Fruit fly (Drosophila melanogaster) whole organism, prepupa: ENCODE results near the gene CG46399.

Experiments used
- Blimp-1 ChIP-seq: fragments of 200-800 bp; sonication (Bioruptor generic); optimal IDR thresholded peaks from 3 replicates; lab custom pipeline; 2017; ENCODE audit warnings: missing biosample characterization, missing genetic modification characterization, mild to moderate bottlenecking, moderate library complexity, missing genetic modification reagents
- CG10669 ChIP-seq: fragments of 200-800 bp; sonication (Bioruptor generic); optimal IDR thresholded peaks from 3 replicates; lab custom pipeline; 2018; ENCODE audit warnings: missing biosample characterization, mild to moderate bottlenecking, missing genetic modification characterization, moderate library complexity
- CG11294 ChIP-seq: fragments of 200-800 bp; sonication (Bioruptor generic); IDR thresholded peaks from 2 replicates; pipeline ENCODE4 v1.3.6; 2022; ENCODE audit warnings: missing biosample characterization, missing genetic modification characterization
- CG11762 ChIP-seq: fragments of 200-800 bp; sonication (Bioruptor generic); optimal IDR thresholded peaks from 3 replicates; lab custom pipeline; 2016; ENCODE audit warnings: missing biosample characterization, missing genetic modification characterization; ENCODE audit not compliant: insufficient read depth
- CG15336 ChIP-seq: fragments of 200-800 bp; sonication (Bioruptor generic); IDR thresholded peaks from 2 replicates; pipeline ENCODE4 v1.3.6; 2022; ENCODE audit warnings: missing biosample characterization, missing genetic modification characterization
- CG3032 ChIP-seq: fragments of 200-800 bp; optimal IDR thresholded peaks from 2 replicates; lab custom pipeline; 2019; ENCODE audit warnings: missing biosample characterization, mild to moderate bottlenecking, missing genetic modification characterization, moderate library complexity
- CG31627 ChIP-seq: fragments of 200-800 bp; sonication (Bioruptor generic); optimal IDR thresholded peaks from 3 replicates; lab custom pipeline; 2016; ENCODE audit warnings: missing biosample characterization, missing genetic modification characterization
- CG32006 ChIP-seq: fragments of 200-800 bp; sonication (Bioruptor generic); optimal IDR thresholded peaks from 3 replicates; lab custom pipeline; 2017; ENCODE audit warnings: missing biosample characterization, mild to moderate bottlenecking, missing genetic modification characterization
- CG34406 ChIP-seq: fragments of 200-800 bp; sonication (Bioruptor generic); optimal IDR thresholded peaks from 3 replicates; lab custom pipeline; 2016; ENCODE audit warnings: missing biosample characterization, missing genetic modification characterization
- CG3919 ChIP-seq: fragments of 200-800 bp; sonication (Bioruptor generic); optimal IDR thresholded peaks from 3 replicates; lab custom pipeline; 2016; ENCODE audit warnings: missing biosample characterization, missing genetic modification characterization
- CG4318 ChIP-seq: fragments of 200-800 bp; sonication (Bioruptor generic); optimal IDR thresholded peaks from 3 replicates; lab custom pipeline; 2017; ENCODE audit warnings: missing biosample characterization, mild to moderate bottlenecking, missing genetic modification characterization
- CG6163 ChIP-seq: fragments of 200-800 bp; sonication (Bioruptor generic); IDR thresholded peaks from 3 replicates; pipeline ENCODE4 v1.3.6; 2022; ENCODE audit warnings: missing biosample characterization, missing genetic modification characterization
- CG6276 ChIP-seq: fragments of 200-800 bp; sonication (Bioruptor generic); optimal IDR thresholded peaks from 2 replicates; lab custom pipeline; 2017; ENCODE audit warnings: missing biosample characterization, mild to moderate bottlenecking, missing genetic modification characterization
- CG6854 ChIP-seq: fragments of 200-800 bp; sonication (Bioruptor generic); optimal IDR thresholded peaks from 2 replicates; lab custom pipeline; 2017; ENCODE audit warnings: missing biosample characterization, mild to moderate bottlenecking, missing genetic modification characterization
- CG8319 ChIP-seq: fragments of 200-800 bp; sonication (Bioruptor generic); optimal IDR thresholded peaks from 3 replicates; lab custom pipeline; 2016; ENCODE audit warnings: missing biosample characterization, missing genetic modification characterization
- CG8632 ChIP-seq: fragments of 200-800 bp; sonication (Bioruptor generic); optimal IDR thresholded peaks from 3 replicates; lab custom pipeline; 2016; ENCODE audit warnings: missing biosample characterization, missing genetic modification characterization
- Eip75B ChIP-seq: fragments of 200-800 bp; sonication (Bioruptor generic); optimal IDR thresholded peaks from 3 replicates; lab custom pipeline; 2016; ENCODE audit warnings: missing biosample characterization, missing genetic modification characterization
- Eip78C ChIP-seq: fragments of 200-800 bp; sonication (Bioruptor generic); peaks from one replicate; lab custom pipeline; 2016; ENCODE audit warnings: missing biosample characterization, missing genetic modification characterization
- Eip93F ChIP-seq: fragments of 200-800 bp; sonication (Bioruptor generic); optimal IDR thresholded peaks from 2 replicates; lab custom pipeline; 2016; ENCODE audit warnings: missing biosample characterization, mild to moderate bottlenecking, missing genetic modification characterization
- Ets21C ChIP-seq: fragments of 200-800 bp; sonication (Bioruptor generic); optimal IDR thresholded peaks from 3 replicates; lab custom pipeline; 2016; ENCODE audit warnings: missing biosample characterization, missing genetic modification characterization
- Ets96B ChIP-seq: fragments of 200-800 bp; optimal IDR thresholded peaks from 2 replicates; lab custom pipeline; 2019; ENCODE audit warnings: missing biosample characterization, mild to moderate bottlenecking, missing genetic modification characterization, moderate library complexity
- Gug ChIP-seq: fragments of 200-800 bp; sonication (Bioruptor generic); IDR thresholded peaks from 2 replicates; pipeline ENCODE4 v1.3.6; 2022; ENCODE audit warnings: missing biosample characterization, missing genetic modification characterization
- Hr39 ChIP-seq: fragments of 200-800 bp; sonication (Bioruptor generic); optimal IDR thresholded peaks from 2 replicates; lab custom pipeline; 2016; ENCODE audit warnings: missing biosample characterization, missing genetic modification characterization
- Hr4 ChIP-seq: fragments of 200-800 bp; sonication (Bioruptor generic); optimal IDR thresholded peaks from 3 replicates; lab custom pipeline; 2016; ENCODE audit warnings: missing biosample characterization, missing genetic modification characterization
- Lpt ChIP-seq: fragments of 200-800 bp; sonication (Bioruptor generic); optimal IDR thresholded peaks from 3 replicates; lab custom pipeline; 2016; ENCODE audit warnings: missing biosample characterization, missing genetic modification characterization
- Met ChIP-seq: fragments of 200-800 bp; sonication (Bioruptor generic); optimal IDR thresholded peaks from 3 replicates; lab custom pipeline; 2016; ENCODE audit warnings: missing biosample characterization, missing genetic modification characterization
- OdsH ChIP-seq: fragments of 200-800 bp; sonication (Bioruptor generic); optimal IDR thresholded peaks from 3 replicates; lab custom pipeline; 2016; ENCODE audit warnings: missing biosample characterization, missing genetic modification characterization
- Sox102F ChIP-seq: fragments of 200-800 bp; sonication (Bioruptor generic); optimal IDR thresholded peaks from 2 replicates; lab custom pipeline; 2016; ENCODE audit warnings: missing biosample characterization, mild to moderate bottlenecking, missing genetic modification characterization
- Sox14 ChIP-seq: fragments of 200-800 bp; sonication (Bioruptor generic); optimal IDR thresholded peaks from 3 replicates; lab custom pipeline; 2016; ENCODE audit warnings: missing biosample characterization, missing genetic modification characterization
- Sox15 ChIP-seq: fragments of 200-800 bp; sonication (Bioruptor generic); optimal IDR thresholded peaks from 3 replicates; lab custom pipeline; 2016; ENCODE audit warnings: missing biosample characterization, missing genetic modification characterization
- achi ChIP-seq: fragments of 200-800 bp; sonication (Bioruptor generic); optimal IDR thresholded peaks from 3 replicates; lab custom pipeline; 2016; ENCODE audit warnings: missing biosample characterization, missing genetic modification characterization
- cyc ChIP-seq: fragments of 200-800 bp; sonication (Bioruptor generic); optimal IDR thresholded peaks from 3 replicates; lab custom pipeline; 2016; ENCODE audit warnings: missing biosample characterization, missing genetic modification characterization
- dsx ChIP-seq: fragments of 200-800 bp; optimal IDR thresholded peaks from 3 replicates; lab custom pipeline; 2019; ENCODE audit warnings: missing biosample characterization, mild to moderate bottlenecking, missing genetic modification characterization, moderate library complexity; ENCODE audit not compliant: poor library complexity, severe bottlenecking
- eg ChIP-seq: fragments of 200-800 bp; sonication (Bioruptor generic); IDR thresholded peaks from 3 replicates; pipeline ENCODE4 v1.3.6; 2022; ENCODE audit warnings: missing biosample characterization, missing genetic modification characterization
- fd59A ChIP-seq: fragments of 200-800 bp; sonication (Bioruptor generic); optimal IDR thresholded peaks from 2 replicates; lab custom pipeline; 2017; ENCODE audit warnings: missing biosample characterization, mild to moderate bottlenecking, missing genetic modification characterization, missing genetic modification reagents
- fd85E ChIP-seq: fragments of 200-800 bp; sonication (Bioruptor generic); optimal IDR thresholded peaks from 3 replicates; lab custom pipeline; 2016; ENCODE audit warnings: missing biosample characterization, missing genetic modification characterization
- lz ChIP-seq: fragments of 200-800 bp; sonication (Bioruptor generic); optimal IDR thresholded peaks from 3 replicates; lab custom pipeline; 2016; ENCODE audit warnings: missing biosample characterization, missing genetic modification characterization
- pdm3 ChIP-seq: fragments of 200-800 bp; sonication (Bioruptor generic); optimal IDR thresholded peaks from 3 replicates; lab custom pipeline; 2016; ENCODE audit warnings: missing biosample characterization, missing genetic modification characterization
- salr ChIP-seq, 2 experiments: fragments of 200-800 bp; sonication (Bioruptor generic); optimal IDR thresholded peaks; 3 replicates each; lab custom pipeline; 2016 to 2018; ENCODE audit warnings: missing biosample characterization in 2 of 2, missing genetic modification characterization in 2 of 2, mild to moderate bottlenecking in 1 of 2
- ss ChIP-seq, 2 experiments: fragments of 200-800 bp; sonication (Bioruptor generic); optimal IDR thresholded peaks; 2 replicates in 1 of 2; 3 replicates in 1 of 2; lab custom pipeline; 2017 to 2018; ENCODE audit warnings: mild to moderate bottlenecking in 2 of 2, missing biosample characterization in 2 of 2, missing genetic modification characterization in 2 of 2, moderate library complexity in 1 of 2
- svp ChIP-seq: fragments of 200-800 bp; sonication (Bioruptor generic); peaks from one replicate; lab custom pipeline; 2016; ENCODE audit warnings: missing biosample characterization, missing genetic modification characterization
- topi ChIP-seq: fragments of 200-800 bp; sonication (Bioruptor generic); optimal IDR thresholded peaks from 3 replicates; lab custom pipeline; 2016; ENCODE audit warnings: missing biosample characterization, missing genetic modification characterization
- vri ChIP-seq: fragments of 200-800 bp; sonication (Bioruptor generic); optimal IDR thresholded peaks from 3 replicates; lab custom pipeline; 2016; ENCODE audit warnings: missing biosample characterization, mild to moderate bottlenecking, missing genetic modification characterization

Gene CG46399

dm6 chrX:14832562-14833303 is 26.3 kb upstream of the CG46399 start, which contains the start of gene CG14411 (continued):
- TF ChIP-seq ss (GFP tag; optimal IDR thresholded peaks at IDR 0.05; lab: Kevin White, UChicago) (no peak), achi (GFP tag; lab: Kevin White, UChicago) (peak; percentile 43), Sox14 (GFP tag; lab: Kevin White, UChicago) (no peak), Met (GFP tag; lab: Kevin White, UChicago) (no peak), Eip78C (GFP tag; lab: Kevin White, UChicago) (peak; percentile 64), Blimp-1 (GFP tag; lab: Kevin White, UChicago) (no peak), Ets96B (tag; lab: Kevin White, UChicago) (no peak), CG11294 (GFP tag; lab: Robert Waterston, UW) (no peak), CG10669 (GFP tag; lab: Kevin White, UChicago) (no peak)

- no peak for TF ChIP-seq CG31627 (GFP tag; lab: Kevin White, UChicago)
Observed at dm6 chrX:14836425-14836824, 22.6 kb upstream of the CG46399 start, which contains the start of gene CG14410. TSS of gene CG14410 (plus strand) at chrX:14836725.

- TF ChIP-seq vri (GFP tag; lab: Kevin White, UChicago), result peak; percentile 38
- no peak for TF ChIP-seq CG6276
Observed at dm6 chrX:14837983-14838382, 21.1 kb upstream of the CG46399 start, which contains the start of gene Grx5. TSS of gene Grx5 (minus strand) at chrX:14838198.

dm6 chrX:14839047-14839446 is 20.0 kb upstream of the CG46399 start, which contains the start of the genes CG32590 and Flo2:
TSS of gene CG32590 (minus strand) at chrX:14839106.
TSS of gene Flo2 (plus strand) at chrX:14839376.
- TF ChIP-seq fd85E (GFP tag; lab: Kevin White, UChicago), result no peak
- peak; percentile 39 for TF ChIP-seq CG8319 (GFP tag; lab: Kevin White, UChicago)
- peak; percentile 69 for TF ChIP-seq Gug (GFP tag; lab: Robert Waterston, UW)
- peak; percentile 67 for TF ChIP-seq lz (GFP tag; lab: Kevin White, UChicago)
- no peak for TF ChIP-seq CG6854 (GFP tag; lab: Kevin White, UChicago)
- peak; percentile 48 for TF ChIP-seq Met (GFP tag; lab: Kevin White, UChicago)
- TF ChIP-seq CG34406, result peak; percentile 59
- peak; percentile 84 for TF ChIP-seq Eip78C (GFP tag; lab: Kevin White, UChicago)
- peak; percentile 69 for TF ChIP-seq Hr4 (GFP tag; lab: Kevin White, UChicago)
- peak; percentile 53 for TF ChIP-seq CG3032 (tag; lab: Kevin White, UChicago)
- TF ChIP-seq cyc, result peak; percentile 67
- TF ChIP-seq CG32006, result no peak
- TF ChIP-seq CG11762 (GFP tag; lab: Kevin White, UChicago), result peak; percentile 10
- TF ChIP-seq pdm3 (GFP tag; lab: Kevin White, UChicago), result peak; percentile 69
- TF ChIP-seq Sox15, result peak; percentile 28
- TF ChIP-seq dsx (GFP tag; lab: Kevin White, UChicago), result peak; percentile 41
- peak; percentile 84 for TF ChIP-seq eg (GFP tag; lab: Robert Waterston, UW)
- TF ChIP-seq CG6163 (GFP tag; lab: Robert Waterston, UW), result peak; percentile 84
- TF ChIP-seq CG15336 (GFP tag; lab: Robert Waterston, UW), result 0 out of 2 replicates have a peak, but pooled peaks have one; percentile 45
- TF ChIP-seq topi, result peak; percentile 70
- TF ChIP-seq OdsH, result peak; percentile 71
- TF ChIP-seq fd59A (GFP tag; lab: Kevin White, UChicago), result no peak
- peak; percentile 76 for TF ChIP-seq Hr39
- TF ChIP-seq Sox14 (GFP tag; lab: Kevin White, UChicago), result peak; percentile 60
- TF ChIP-seq CG4318, result no peak
- TF ChIP-seq Ets21C, result peak; percentile 68
- peak; percentile 46 for TF ChIP-seq Lpt
- peak; percentile 59 for TF ChIP-seq Sox102F
- TF ChIP-seq Eip75B (GFP tag; lab: Kevin White, UChicago), result peak; percentile 22
- no peak for TF ChIP-seq CG8632 (GFP tag; lab: Kevin White, UChicago)
- TF ChIP-seq Eip93F (GFP tag; lab: Kevin White, UChicago), result peak; percentile 29
- peak; percentile 84 for TF ChIP-seq svp
- TF ChIP-seq ss (GFP tag; optimal IDR thresholded peaks at IDR 0.05; lab: Kevin White, UChicago), result peak in 1 of 2 experiments; percentile 19
- TF ChIP-seq CG11294 (GFP tag; lab: Robert Waterston, UW), result peak; percentile 51; the same call in 1 of the 2 replicates
- TF ChIP-seq Ets96B (tag; lab: Kevin White, UChicago), result peak; percentile 53
- peak; percentile 60 for TF ChIP-seq CG3919 (GFP tag; lab: Kevin White, UChicago)
- no peak for TF ChIP-seq salr (GFP tag; optimal IDR thresholded peaks at IDR 0.05; lab: Kevin White, UChicago)
